Worm (Caenorhabditis elegans): ENCODE results near the gene wht-8.

DNA sequence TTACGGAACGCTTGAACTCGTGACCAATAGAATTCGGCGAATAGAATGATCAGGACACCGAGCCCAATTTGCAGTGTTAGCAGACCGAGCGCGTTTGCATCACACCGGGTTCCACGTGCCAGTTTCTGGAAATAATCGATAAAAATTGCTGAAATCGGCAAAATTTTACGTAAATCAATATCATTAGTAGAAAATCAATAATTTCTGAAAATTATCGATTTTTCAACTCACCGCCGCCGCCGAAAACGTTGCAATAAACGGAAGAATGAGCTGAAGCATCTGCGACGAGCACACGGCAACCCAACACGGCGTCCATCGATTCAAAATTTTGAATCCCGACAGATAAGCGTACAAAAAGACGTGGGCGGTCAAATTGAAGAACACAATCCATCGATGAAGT is 12.0 kb downstream of the wht-8 start:
- TF ChIP-seq F33H1.4 (GFP tag; IDR thresholded peaks at IDR 0.05): no peak
- TF ChIP-seq snpc-1.3 (tag; optimal IDR thresholded peaks at IDR 0.05; ENCODE audit: insufficient read depth): no peak
- TF ChIP-seq ekl-4 (GFP tag; IDR thresholded peaks at IDR 0.05): no peak
- no peak for TF ChIP-seq lin-40 (tag; optimal IDR thresholded peaks at IDR 0.05)
- no peak for TF ChIP-seq ztf-28 (GFP tag; IDR thresholded peaks at IDR 0.05)
- TF ChIP-seq aptf-3 (GFP tag; IDR thresholded peaks at IDR 0.05): no peak
- TF ChIP-seq ztf-3 (GFP tag; optimal IDR thresholded peaks at IDR 0.05): no peak
- no peak for TF ChIP-seq unc-62 (GFP tag; optimal IDR thresholded peaks at IDR 0.05)
- TF ChIP-seq rec-8 (tag; optimal IDR thresholded peaks at IDR 0.05): no peak

All from whole organism, young adult.